Worm (Caenorhabditis elegans): ENCODE measurements around the gene D2096.5.
A peak's percentile ranks its signal among the peaks of the same experiment; 100 is the strongest.
"Not testable (repeated sequence)": the region's sequence is repeated elsewhere in the genome, so short reads cannot be mapped to it uniquely, and the experiment has no call there.

The D2096.5 gene

DNA sequence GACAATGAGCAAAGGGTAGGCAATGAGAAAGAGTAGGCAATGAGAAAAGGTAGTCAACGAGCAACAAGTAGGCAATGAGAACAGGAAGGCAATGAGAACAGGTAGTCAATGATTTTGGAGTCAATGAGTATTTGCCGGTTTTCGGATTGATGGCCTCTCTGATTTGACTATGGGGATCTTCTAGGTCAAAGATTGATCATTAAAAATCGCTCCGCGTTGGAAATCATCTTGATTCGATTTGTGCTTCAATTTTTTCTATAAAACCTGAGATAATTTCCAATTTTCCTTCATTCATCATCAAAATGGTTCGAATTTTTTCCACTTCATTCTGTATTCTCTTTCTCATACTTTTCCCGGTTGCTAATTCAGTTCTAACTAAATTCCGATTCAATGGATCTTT, 7.5 kb downstream of the D2096.5 start, which contains the start of gene F17E9.16:
Gene F17E9.16 (plus strand): TSS at position 301 of the 400 bp plus-strand sequence.
- TF ChIP-seq snpc-1.2 (GFP tag; IDR thresholded peaks at IDR 0.05); fos-1 (tag; optimal IDR thresholded peaks at IDR 0.05); Y75B8A.6 (GFP tag; IDR thresholded peaks at IDR 0.05): not testable (repeated sequence)

DNA sequence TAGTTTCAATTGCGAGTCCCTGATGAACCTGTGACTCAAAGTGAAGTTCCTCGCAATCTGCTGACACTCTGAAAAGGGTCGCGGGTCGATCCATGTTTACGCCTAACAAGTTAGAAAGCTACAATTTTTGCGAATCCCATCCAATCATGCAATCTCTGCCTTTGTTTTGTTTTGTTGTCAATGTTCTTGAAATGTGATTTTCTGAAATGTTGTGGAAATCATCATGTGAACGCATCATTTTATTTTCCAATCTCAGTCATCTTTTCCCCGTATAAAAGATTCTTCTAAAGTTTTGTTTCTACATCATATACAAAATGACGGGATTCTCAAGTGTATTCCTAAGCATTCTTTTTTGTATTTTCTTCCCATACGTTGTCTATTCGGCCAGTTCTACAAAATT, 11.5 kb downstream of the D2096.5 start, which contains the start of gene F17E9.4:
Gene F17E9.4 (plus strand): TSS at position 301 of the 400 bp plus-strand sequence.
- no peak for TF ChIP-seq ceh-20 (GFP tag; IDR thresholded peaks at IDR 0.05)

DNA sequence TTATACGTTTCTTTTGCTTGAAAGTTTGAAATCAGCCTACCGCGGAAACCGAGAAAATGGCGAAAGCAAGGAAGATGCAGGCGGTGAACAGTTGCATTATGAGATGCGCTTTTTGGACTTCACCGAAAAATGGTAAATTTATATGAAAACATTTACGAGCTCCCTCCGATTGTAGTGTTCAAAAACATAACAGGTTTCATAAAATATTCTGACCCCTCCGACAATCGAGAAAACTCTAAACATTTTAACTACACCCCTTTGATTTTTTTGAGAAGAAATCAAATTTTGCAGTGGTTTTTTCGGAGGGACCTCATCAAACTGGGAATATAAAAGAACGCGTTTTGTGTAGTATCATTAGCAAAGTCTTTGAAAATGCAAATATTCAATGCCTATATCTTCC, 12.5 kb downstream of the D2096.5 start, which contains the start of the genes F17E9.18 and F17E9.15:
Gene F17E9.18 (minus strand): TSS at position 101 of the 400 bp plus-strand sequence.
Gene F17E9.15 (plus strand): TSS at position 368 of the 400 bp plus-strand sequence.
- TF ChIP-seq nhr-6 (tag; optimal IDR thresholded peaks at IDR 0.05) = no peak
- no peak for TF ChIP-seq T20F7.1 (GFP tag; optimal IDR thresholded peaks at IDR 0.05)
- no peak for TF ChIP-seq F26F4.8 (GFP tag; conservative IDR thresholded peaks at IDR 0.05)
- no peak for TF ChIP-seq daf-12 (tag; optimal IDR thresholded peaks at IDR 0.05)
- no peak for TF ChIP-seq hif-1 (tag; optimal IDR thresholded peaks at IDR 0.05)
- no peak for TF ChIP-seq dmd-9 (GFP tag; IDR thresholded peaks at IDR 0.05)
- no peak for TF ChIP-seq hlh-11 (tag; optimal IDR thresholded peaks at IDR 0.05)
- no peak for TF ChIP-seq ztf-11 (tag; optimal IDR thresholded peaks at IDR 0.05)
- TF ChIP-seq ceh-82 (tag; optimal IDR thresholded peaks at IDR 0.05) = no peak
- TF ChIP-seq set-16 (GFP tag; IDR thresholded peaks at IDR 0.05) = no peak
- TF ChIP-seq ceh-62 (tag; optimal IDR thresholded peaks at IDR 0.05) = no peak
- no peak for TF ChIP-seq tra-1 (GFP tag; IDR thresholded peaks at IDR 0.05)
- TF ChIP-seq dve-1 (tag; optimal IDR thresholded peaks at IDR 0.05; ENCODE audit: insufficient read depth) = no peak

ce11 chrIV:8345518-8345917, 14.0 kb downstream of the D2096.5 start, which contains the start of gene F17E9.5:
Gene F17E9.5, plus strand, starts transcription at chrIV:8345818.
- no peak for TF ChIP-seq tra-1 (GFP tag; IDR thresholded peaks at IDR 0.05)
- TF ChIP-seq unc-62 (GFP tag; optimal IDR thresholded peaks at IDR 0.05 in 1 of 2) = peak in 1 of 2 experiments; percentile 34
- no peak for TF ChIP-seq unc-62 (tag; optimal IDR thresholded peaks at IDR 0.05)
- TF ChIP-seq F44E2.7 (GFP tag; IDR thresholded peaks at IDR 0.05) = no peak
- no peak for TF ChIP-seq egl-43 (GFP tag; IDR thresholded peaks at IDR 0.05)
- TF ChIP-seq spr-3 (GFP tag; optimal IDR thresholded peaks at IDR 0.05) = no peak
- no peak for TF ChIP-seq ama-1 (optimal IDR thresholded peaks at IDR 0.05)

- TF ChIP-seq nhr-76 (tag; optimal IDR thresholded peaks at IDR 0.05) (no peak), set-16 (GFP tag; IDR thresholded peaks at IDR 0.05) (no peak), egl-27 (tag; optimal IDR thresholded peaks at IDR 0.05) (no peak)
These were observed 17.2 kb downstream of the D2096.5 start, which contains the start of gene lgc-5 for ce11 chrIV:8342385-8342784. Gene lgc-5, plus strand, starts transcription at chrIV:8342685.

ce11 chrIV:8339636-8340035, 19.9 kb downstream of the D2096.5 start, which contains the start of gene lgc-6:
Gene lgc-6, plus strand, starts transcription at chrIV:8339936.
- TF ChIP-seq cey-2 (tag; optimal IDR thresholded peaks at IDR 0.05; ENCODE audit: borderline replicate concordance, insufficient read depth) (no peak), nhr-237 (tag; optimal IDR thresholded peaks at IDR 0.05) (no peak), mxl-2 (GFP tag; conservative IDR thresholded peaks at IDR 0.05) (no peak), nhr-10 (tag; optimal IDR thresholded peaks at IDR 0.05) (no peak)
